Fruit fly (Drosophila melanogaster) whole organism, embryonic: Measurements from ENCODE around the gene Ras85D.

ENCODE experiments used
- Asciz ChIP-seq: fragments of 200-800 bp; sonication (Bioruptor generic); optimal IDR thresholded peaks from 2 replicates; lab custom pipeline; 2017; ENCODE audit warnings: missing biosample characterization, mild to moderate bottlenecking, missing genetic modification characterization, missing genetic modification reagents
- CG10321 ChIP-seq: fragments of 200-800 bp; sonication (Bioruptor generic); IDR thresholded peaks from 2 replicates; pipeline ENCODE4 v1.3.6; 2022; ENCODE audit warnings: missing biosample characterization, missing genetic modification characterization
- CG12299 ChIP-seq: fragments of 200-800 bp; sonication (Bioruptor generic); optimal IDR thresholded peaks from 2 replicates; lab custom pipeline; 2018; ENCODE audit warnings: missing biosample characterization, mild to moderate bottlenecking, missing genetic modification characterization
- CG13894 ChIP-seq: fragments of 200-800 bp; sonication (Bioruptor generic); optimal IDR thresholded peaks from 3 replicates; lab custom pipeline; 2018; ENCODE audit warnings: missing biosample characterization, mild to moderate bottlenecking, missing genetic modification characterization, moderate library complexity
- CG14667 ChIP-seq: fragments of 200-800 bp; sonication (Bioruptor generic); IDR thresholded peaks from 2 replicates; pipeline ENCODE4 v1.3.6; 2022; ENCODE audit warnings: missing biosample characterization, missing genetic modification characterization
- CG17612 ChIP-seq: fragments of 200-800 bp; sonication (Bioruptor generic); IDR thresholded peaks from 2 replicates; pipeline ENCODE4 v1.3.6; 2022; ENCODE audit warnings: missing biosample characterization, missing genetic modification characterization
- CG18262 ChIP-seq: fragments of 200-800 bp; optimal IDR thresholded peaks from 3 replicates; lab custom pipeline; 2019; ENCODE audit warnings: missing biosample characterization, mild to moderate bottlenecking, missing genetic modification characterization, moderate library complexity
- CG18764 ChIP-seq: fragments of 200-800 bp; sonication (Bioruptor generic); optimal IDR thresholded peaks from 3 replicates; lab custom pipeline; 2016; ENCODE audit warnings: missing biosample characterization, missing genetic modification characterization
- CG2120 ChIP-seq: fragments of 200-800 bp; sonication (Bioruptor generic); optimal IDR thresholded peaks from 3 replicates; lab custom pipeline; 2016; ENCODE audit warnings: missing biosample characterization, missing genetic modification characterization
- CG4360 ChIP-seq: fragments of 200-800 bp; sonication (Bioruptor generic); IDR thresholded peaks from 2 replicates; pipeline ENCODE4 v1.3.6; 2022; ENCODE audit warnings: missing biosample characterization, missing genetic modification characterization
- CG8388 ChIP-seq: fragments of 200-800 bp; sonication (Bioruptor generic); optimal IDR thresholded peaks from 2 replicates; lab custom pipeline; 2019; ENCODE audit warnings: missing biosample characterization, mild to moderate bottlenecking, missing genetic modification characterization, moderate library complexity
- CG8924 ChIP-seq: fragments of 200-800 bp; optimal IDR thresholded peaks from 3 replicates; lab custom pipeline; 2019; ENCODE audit warnings: missing biosample characterization, mild to moderate bottlenecking, missing genetic modification characterization, moderate library complexity
- CG9817 ChIP-seq: fragments of 200-800 bp; sonication (Bioruptor generic); optimal IDR thresholded peaks from 2 replicates; lab custom pipeline; 2018; ENCODE audit warnings: missing biosample characterization, mild to moderate bottlenecking, missing genetic modification characterization, moderate library complexity
- CG9932 ChIP-seq: fragments of 200-800 bp; sonication (Bioruptor generic); IDR thresholded peaks from 2 replicates; pipeline ENCODE4 v1.3.6; 2022; ENCODE audit warnings: missing biosample characterization, missing genetic modification characterization
- Doc2 ChIP-seq: fragments of 200-800 bp; sonication (Bioruptor generic); IDR thresholded peaks from 2 replicates; pipeline ENCODE4 v1.3.6; 2022; ENCODE audit warnings: missing biosample characterization, missing genetic modification characterization
- Elba2 ChIP-seq: fragments of 200-800 bp; sonication (Bioruptor generic); optimal IDR thresholded peaks from 3 replicates; lab custom pipeline; 2016; ENCODE audit warnings: missing biosample characterization, missing genetic modification characterization
- HHEX ChIP-seq: fragments of 200-800 bp; sonication (Bioruptor generic); optimal IDR thresholded peaks from 3 replicates; lab custom pipeline; 2017; ENCODE audit warnings: missing biosample characterization, mild to moderate bottlenecking, missing genetic modification characterization, missing genetic modification reagents
- HLH3B ChIP-seq: fragments of 200-800 bp; sonication (Bioruptor generic); IDR thresholded peaks from 2 replicates; pipeline ENCODE4 v1.3.6; 2022; ENCODE audit warnings: missing biosample characterization, missing genetic modification characterization
- HLHmδ ChIP-seq: fragments of 200-800 bp; sonication (Bioruptor generic); optimal IDR thresholded peaks from 2 replicates; lab custom pipeline; 2018; ENCODE audit warnings: missing biosample characterization, mild to moderate bottlenecking, missing genetic modification characterization, moderate library complexity
- HmgZ ChIP-seq: fragments of 200-800 bp; sonication (Bioruptor generic); optimal IDR thresholded peaks from 2 replicates; lab custom pipeline; 2018; ENCODE audit warnings: missing biosample characterization, mild to moderate bottlenecking, missing genetic modification characterization
- Hr51 ChIP-seq, 2 experiments: fragments of 200-800 bp; sonication (Bioruptor generic); optimal IDR thresholded peaks; 2 replicates in 1 of 2; 3 replicates in 1 of 2; lab custom pipeline; 2016 to 2018; ENCODE audit warnings: missing biosample characterization in 2 of 2, missing genetic modification characterization in 2 of 2, mild to moderate bottlenecking in 1 of 2, moderate library complexity in 1 of 2
- Myb ChIP-seq: fragments of 200-800 bp; sonication (Bioruptor generic); optimal IDR thresholded peaks from 2 replicates; lab custom pipeline; 2016; ENCODE audit warnings: missing biosample characterization, missing genetic modification characterization
- Nf-YC ChIP-seq: fragments of 200-800 bp; optimal IDR thresholded peaks from 3 replicates; lab custom pipeline; 2019; ENCODE audit warnings: missing biosample characterization, mild to moderate bottlenecking, missing genetic modification characterization, moderate library complexity
- Ptx1 ChIP-seq: fragments of 200-800 bp; sonication (Bioruptor generic); IDR thresholded peaks from 2 replicates; pipeline ENCODE4 v1.3.6; 2022; ENCODE audit warnings: missing biosample characterization, missing genetic modification characterization
- Ssrp ChIP-seq: fragments of 200-800 bp; sonication (Bioruptor generic); optimal IDR thresholded peaks from 2 replicates; lab custom pipeline; 2018; ENCODE audit warnings: missing biosample characterization, mild to moderate bottlenecking, missing genetic modification characterization, moderate library complexity
- ab ChIP-seq: fragments of 200-800 bp; sonication (Bioruptor generic); optimal IDR thresholded peaks from 2 replicates; lab custom pipeline; 2016; ENCODE audit warnings: missing biosample characterization, missing genetic modification characterization
- az2 ChIP-seq: fragments of 200-800 bp; sonication (Bioruptor generic); optimal IDR thresholded peaks from 3 replicates; lab custom pipeline; 2016; ENCODE audit warnings: missing biosample characterization, missing genetic modification characterization
- br ChIP-seq: fragments of >200 bp; optimal IDR thresholded peaks from 2 replicates; lab custom pipeline; 2017
- btn ChIP-seq: fragments of 200-800 bp; sonication (Bioruptor generic); optimal IDR thresholded peaks from 2 replicates; lab custom pipeline; 2016; ENCODE audit warnings: missing biosample characterization, missing genetic modification characterization
- cato ChIP-seq: fragments of 200-800 bp; sonication (Bioruptor generic); optimal IDR thresholded peaks from 2 replicates; lab custom pipeline; 2016; ENCODE audit warnings: missing biosample characterization, missing genetic modification characterization, borderline replicate concordance
- crc ChIP-seq: fragments of 200-800 bp; sonication (Bioruptor generic); optimal IDR thresholded peaks from 2 replicates; lab custom pipeline; 2016; ENCODE audit warnings: missing biosample characterization, missing genetic modification characterization
- dmrt11E ChIP-seq: fragments of 200-800 bp; sonication (Bioruptor generic); optimal IDR thresholded peaks from 3 replicates; lab custom pipeline; 2018; ENCODE audit warnings: missing biosample characterization, mild to moderate bottlenecking, missing genetic modification characterization, moderate library complexity
- ems ChIP-seq: fragments of 200-800 bp; sonication (Bioruptor generic); optimal IDR thresholded peaks from 3 replicates; lab custom pipeline; 2016; ENCODE audit warnings: missing biosample characterization, missing genetic modification characterization
- ftz-f1 ChIP-seq: fragments of 200-800 bp; sonication (Bioruptor generic); optimal IDR thresholded peaks from 2 replicates; lab custom pipeline; 2016; ENCODE audit warnings: missing biosample characterization, missing genetic modification characterization
- hth ChIP-seq: fragments of >200 bp; optimal IDR thresholded peaks from 2 replicates; lab custom pipeline; 2017; ENCODE audit warnings: inconsistent platforms
- kah ChIP-seq: fragments of 200-800 bp; sonication (Bioruptor generic); optimal IDR thresholded peaks from 2 replicates; lab custom pipeline; 2018; ENCODE audit warnings: missing biosample characterization, mild to moderate bottlenecking, missing genetic modification characterization
- kay ChIP-seq: fragments of 200-800 bp; sonication (Bioruptor generic); optimal IDR thresholded peaks from 2 replicates; lab custom pipeline; 2016; ENCODE audit warnings: missing biosample characterization, missing genetic modification characterization
- lbe ChIP-seq: fragments of 200-800 bp; sonication (Bioruptor generic); optimal IDR thresholded peaks from 2 replicates; lab custom pipeline; 2016; ENCODE audit warnings: missing biosample characterization, mild to moderate bottlenecking, missing genetic modification characterization
- lmd ChIP-seq: fragments of 200-800 bp; sonication (Bioruptor generic); IDR thresholded peaks from 2 replicates; pipeline ENCODE4 v1.3.6; 2022; ENCODE audit warnings: missing biosample characterization, missing genetic modification characterization
- mirr ChIP-seq: fragments of 200-800 bp; sonication (Bioruptor generic); optimal IDR thresholded peaks from 3 replicates; lab custom pipeline; 2018; ENCODE audit warnings: missing biosample characterization, mild to moderate bottlenecking, missing genetic modification characterization
- peb ChIP-seq: fragments of 200-800 bp; sonication (Bioruptor generic); IDR thresholded peaks from 2 replicates; pipeline ENCODE4 v1.3.6; 2022; ENCODE audit warnings: missing biosample characterization, missing genetic modification characterization
- prd ChIP-seq, 3 experiments: fragments of >200 bp in 2 of 3; fragments of 200-800 bp in 1 of 3; sonication (Bioruptor generic) in 1 of 3; optimal IDR thresholded peaks in 2 of 3; IDR thresholded peaks in 1 of 3; 2 replicates in 2 of 3; 3 replicates in 1 of 3; pipeline versions ENCODE4 v1.3.6 to Lab custom; 2017 to 2022; ENCODE audit warnings: missing biosample characterization in 1 of 3, missing genetic modification characterization in 1 of 3
- sc ChIP-seq, 3 experiments: fragments of >200 bp in 2 of 3; fragments of 200-800 bp in 1 of 3; sonication (Bioruptor generic) in 1 of 3; optimal IDR thresholded peaks; 2 replicates in 2 of 3; 3 replicates in 1 of 3; lab custom pipeline; 2017; ENCODE audit warnings: mild to moderate bottlenecking in 1 of 3, missing biosample characterization in 1 of 3, missing genetic modification characterization in 1 of 3, missing genetic modification reagents in 1 of 3
- sisA ChIP-seq: fragments of 200-800 bp; sonication (Bioruptor generic); IDR thresholded peaks from 2 replicates; pipeline ENCODE4 v1.3.6; 2022; ENCODE audit warnings: missing biosample characterization, missing genetic modification characterization
- sna ChIP-seq: fragments of 200-800 bp; sonication (Bioruptor generic); IDR thresholded peaks from 2 replicates; pipeline ENCODE4 v1.3.6; 2022; ENCODE audit warnings: missing biosample characterization, missing genetic modification characterization; ENCODE audit not compliant: partially characterized antibody
- tll ChIP-seq, 2 experiments: fragments of 200-800 bp in 1 of 2; fragments of >200 bp in 1 of 2; sonication (Bioruptor generic) in 1 of 2; optimal IDR thresholded peaks; 2 replicates each; lab custom pipeline; 2017 to 2019; ENCODE audit warnings: missing biosample characterization in 2 of 2, missing genetic modification characterization in 2 of 2, mild to moderate bottlenecking in 1 of 2, moderate library complexity in 1 of 2
- tna ChIP-seq: fragments of 200-800 bp; sonication (Bioruptor generic); IDR thresholded peaks from 2 replicates; pipeline ENCODE4 v1.3.6; 2022; ENCODE audit warnings: missing biosample characterization, missing genetic modification characterization; ENCODE audit not compliant: partially characterized antibody
- tup ChIP-seq: fragments of 200-800 bp; sonication (Bioruptor generic); optimal IDR thresholded peaks from 2 replicates; lab custom pipeline; 2016; ENCODE audit warnings: missing biosample characterization, mild to moderate bottlenecking, missing genetic modification characterization, moderate library complexity
- usp ChIP-seq: fragments of >200 bp; optimal IDR thresholded peaks from 2 replicates; lab custom pipeline; 2017; ENCODE audit warnings: missing biosample characterization, missing genetic modification characterization
- zf30C ChIP-seq: fragments of 200-800 bp; sonication (Bioruptor generic); optimal IDR thresholded peaks from 3 replicates; lab custom pipeline; 2018; ENCODE audit warnings: missing biosample characterization, mild to moderate bottlenecking, missing genetic modification characterization

Gene Ras85D

DNA sequence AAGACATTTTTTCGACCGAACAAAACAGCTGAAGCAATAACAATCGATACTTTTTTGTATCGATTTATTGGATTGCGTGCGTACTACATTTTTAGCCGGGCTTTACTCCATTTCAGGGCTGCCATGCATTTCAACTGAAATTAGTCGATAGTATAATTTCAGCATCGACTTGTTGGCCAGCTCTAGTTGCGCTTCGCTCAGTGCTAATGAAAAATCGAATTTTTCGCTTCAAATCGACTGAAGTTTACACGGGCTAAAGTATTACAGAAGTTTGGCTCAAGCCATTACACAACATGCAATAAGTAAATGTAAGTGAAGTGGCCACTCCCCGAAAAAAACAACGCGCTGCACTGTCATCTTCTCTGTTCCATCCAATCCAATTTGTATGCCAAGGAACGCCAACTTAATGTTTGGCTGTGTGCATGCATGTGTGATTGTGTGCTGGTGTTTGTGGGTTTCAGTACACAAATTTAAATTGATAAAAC is 3.0 kb upstream of the Ras85D start, which contains the start of the genes mRpL47, CG8176 and Kdm3 (continued):
- no peak for TF ChIP-seq CG12299 (tag; lab: Kevin White, UChicago)
- no peak for TF ChIP-seq CG4360 (GFP tag; lab: Robert Waterston, UW)
- peak; percentile 16 for TF ChIP-seq Ssrp
- no peak for TF ChIP-seq CG10321
- no peak for TF ChIP-seq Ptx1 (GFP tag; lab: Robert Waterston, UW)
- TF ChIP-seq CG8924 (tag; lab: Kevin White, UChicago): peak; percentile 71
- TF ChIP-seq HmgZ (tag; lab: Kevin White, UChicago): peak; percentile 95
- no peak for TF ChIP-seq br (lab: Kevin White, UChicago)
- TF ChIP-seq usp (GFP tag; lab: Kevin White, UChicago): no peak
- no peak for TF ChIP-seq HLHmδ (GFP tag; lab: Kevin White, UChicago)
- TF ChIP-seq prd (optimal IDR thresholded peaks at IDR 0.05; lab: Kevin White, UChicago): no peak
- TF ChIP-seq prd (GFP tag; IDR thresholded peaks at IDR 0.05; lab: Robert Waterston, UW): no peak
- TF ChIP-seq kay (GFP tag; lab: Kevin White, UChicago): no peak
- TF ChIP-seq Hr51 (GFP tag; optimal IDR thresholded peaks at IDR 0.05; lab: Kevin White, UChicago): peak in 1 of 2 experiments; percentile 81
- no peak for TF ChIP-seq HHEX (GFP tag; lab: Kevin White, UChicago)
- no peak for TF ChIP-seq peb (GFP tag; lab: Robert Waterston, UW)
- peak; percentile 55 for TF ChIP-seq CG18764
- TF ChIP-seq Myb (GFP tag; lab: Kevin White, UChicago): peak; percentile 85
- TF ChIP-seq CG14667 (GFP tag; lab: Robert Waterston, UW): no peak
- TF ChIP-seq CG2120 (GFP tag; lab: Kevin White, UChicago): peak; percentile 89
- TF ChIP-seq HLH3B (GFP tag; lab: Robert Waterston, UW): no peak
- TF ChIP-seq Asciz (GFP tag; lab: Kevin White, UChicago): no peak
- no peak for TF ChIP-seq tup (GFP tag; lab: Kevin White, UChicago)
- no peak for TF ChIP-seq lmd
- TF ChIP-seq CG17612 (GFP tag; lab: Robert Waterston, UW): no peak
- TF ChIP-seq CG18262 (tag; lab: Kevin White, UChicago): peak; percentile 43
- TF ChIP-seq hth: no peak
- TF ChIP-seq tll (GFP tag; optimal IDR thresholded peaks at IDR 0.05; lab: Kevin White, UChicago): no peak
- no peak for TF ChIP-seq CG9932
- TF ChIP-seq btn (GFP tag; lab: Kevin White, UChicago): no peak
- TF ChIP-seq dmrt11E: peak; percentile 8
- TF ChIP-seq Nf-YC: peak; percentile 61
- TF ChIP-seq mirr: peak; percentile 55
- no peak for TF ChIP-seq sisA (GFP tag; lab: Robert Waterston, UW)
- no peak for TF ChIP-seq Elba2 (GFP tag; lab: Kevin White, UChicago)
- peak; percentile 35 for TF ChIP-seq ems (GFP tag; lab: Kevin White, UChicago)
- TF ChIP-seq sc (optimal IDR thresholded peaks at IDR 0.05; lab: Kevin White, UChicago): no peak
- no peak for TF ChIP-seq sc (GFP tag; optimal IDR thresholded peaks at IDR 0.05; lab: Kevin White, UChicago)
- peak; percentile 58 for TF ChIP-seq CG9817 (tag; lab: Kevin White, UChicago)
- no peak for TF ChIP-seq zf30C
- TF ChIP-seq CG8388: no peak
- peak; percentile 26 for TF ChIP-seq ftz-f1
- TF ChIP-seq az2 (GFP tag; lab: Kevin White, UChicago): peak; percentile 31
- TF ChIP-seq crc (GFP tag; lab: Kevin White, UChicago): no peak
- TF ChIP-seq lbe (GFP tag; lab: Kevin White, UChicago): no peak
- peak; percentile 29 for TF ChIP-seq ab (GFP tag; lab: Kevin White, UChicago)
- TF ChIP-seq Doc2 (GFP tag; lab: Robert Waterston, UW): no peak
- TF ChIP-seq CG13894 (tag; lab: Kevin White, UChicago): no peak
- TF ChIP-seq cato (GFP tag; lab: Kevin White, UChicago): no peak
- TF ChIP-seq tna (GFP tag; lab: Robert Waterston, UW): no peak
- no peak for TF ChIP-seq kah
- TF ChIP-seq sna (GFP tag; lab: Robert Waterston, UW): no peak
